Fruit fly (Drosophila melanogaster): ENCODE data around the gene Atg16.

Atg16 gene

dm6 chr3R:29798966-29799680, 35.8 kb downstream of the Atg16 start, which contains the start of the genes Rnb and Drice (continued):
- no peak for TF ChIP-seq trh (GFP tag; optimal IDR thresholded peaks at IDR 0.05)
- no peak for TF ChIP-seq aop (GFP tag; IDR thresholded peaks at IDR 0.05)
- no peak for TF ChIP-seq dati (GFP tag; IDR thresholded peaks at IDR 0.05)
- TF ChIP-seq Awh (GFP tag; IDR thresholded peaks at IDR 0.05), result no peak
- peak; percentile 63 for TF ChIP-seq CG1233 (GFP tag; optimal IDR thresholded peaks at IDR 0.05)
- TF ChIP-seq Taf1 (GFP tag; IDR thresholded peaks at IDR 0.05), result peak; percentile 24; the same call in 1 of the 2 replicates
- no peak for TF ChIP-seq ERR (GFP tag; optimal IDR thresholded peaks at IDR 0.05)
- no peak for TF ChIP-seq CG10321 (GFP tag; IDR thresholded peaks at IDR 0.05)
- TF ChIP-seq pfk (GFP tag; optimal IDR thresholded peaks at IDR 0.05), result no peak
- peak; percentile 36 for TF ChIP-seq Fer1 (GFP tag; optimal IDR thresholded peaks at IDR 0.05)
- no peak for TF ChIP-seq TFAM (GFP tag; optimal IDR thresholded peaks at IDR 0.05)
- no peak for TF ChIP-seq Mes4 (GFP tag; optimal IDR thresholded peaks at IDR 0.05)
- peak; percentile 79 for TF ChIP-seq Scr (GFP tag; IDR thresholded peaks at IDR 0.05; ENCODE audit: partially characterized antibody)
- peak; percentile 53 for TF ChIP-seq E2f1 (GFP tag; IDR thresholded peaks at IDR 0.05)
- TF ChIP-seq CG4854 (GFP tag; optimal IDR thresholded peaks at IDR 0.05), result no peak
- no peak for TF ChIP-seq esg (GFP tag; conservative IDR thresholded peaks at IDR 0.05)
- TF ChIP-seq CG13775 (GFP tag; optimal IDR thresholded peaks at IDR 0.05), result no peak
- peak; percentile 40; the same call in 1 of the 2 replicates for TF ChIP-seq al (GFP tag; IDR thresholded peaks at IDR 0.05)
- TF ChIP-seq YL-1 (GFP tag; optimal IDR thresholded peaks at IDR 0.05), result peak; percentile 84
- no peak for TF ChIP-seq Hand (GFP tag; optimal IDR thresholded peaks at IDR 0.05)
- no peak for TF ChIP-seq nerfin-1 (tag; optimal IDR thresholded peaks at IDR 0.05)
- TF ChIP-seq Gsc (GFP tag; IDR thresholded peaks at IDR 0.05), result no peak
- TF ChIP-seq ewg (GFP tag; optimal IDR thresholded peaks at IDR 0.05), result no peak
- TF ChIP-seq row (GFP tag; IDR thresholded peaks at IDR 0.05), result peak; percentile 90
- peak; percentile 65 for TF ChIP-seq CG17912 (GFP tag; optimal IDR thresholded peaks at IDR 0.05)
- TF ChIP-seq CG14050 (GFP tag; IDR thresholded peaks at IDR 0.05), result peak; percentile 35; the same call in 1 of the 3 replicates
- no peak for TF ChIP-seq bigmax (GFP tag; optimal IDR thresholded peaks at IDR 0.05)
- no peak for TF ChIP-seq Ets65A (GFP tag)
- TF ChIP-seq HmgZ (tag; optimal IDR thresholded peaks at IDR 0.05), result no peak
- TF ChIP-seq MESR4 (GFP tag; optimal IDR thresholded peaks at IDR 0.05), result peak; percentile 90
- no peak for TF ChIP-seq CG33213 (GFP tag; optimal IDR thresholded peaks at IDR 0.05)
- no peak for TF ChIP-seq Poxn (GFP tag; IDR thresholded peaks at IDR 0.05)
- no peak for TF ChIP-seq CG8765 (GFP tag; IDR thresholded peaks at IDR 0.05)
- TF ChIP-seq rib (GFP tag; IDR thresholded peaks at IDR 0.05), result no peak
- TF ChIP-seq cwo (GFP tag; optimal IDR thresholded peaks at IDR 0.05), result no peak
- TF ChIP-seq Ptx1 (GFP tag; IDR thresholded peaks at IDR 0.05), result peak; percentile 55
- no peak for TF ChIP-seq CG31388 (GFP tag; optimal IDR thresholded peaks at IDR 0.05)
- TF ChIP-seq gsb (GFP tag; IDR thresholded peaks at IDR 0.05), result no peak
- TF ChIP-seq ham (GFP tag; IDR thresholded peaks at IDR 0.05), result no peak
- TF ChIP-seq vfl (GFP tag; optimal IDR thresholded peaks at IDR 0.05), result no peak
- no peak for TF ChIP-seq CG18599 (GFP tag; optimal IDR thresholded peaks at IDR 0.05)
- no peak for TF ChIP-seq tio (GFP tag; optimal IDR thresholded peaks at IDR 0.05)
- TF ChIP-seq CG13424 (tag; optimal IDR thresholded peaks at IDR 0.05), result peak; percentile 60
- peak in 1 of 3 experiments; percentile 51 for TF ChIP-seq Stat92E (GFP tag; optimal IDR thresholded peaks at IDR 0.05)
- no peak for TF ChIP-seq ato (GFP tag; IDR thresholded peaks at IDR 0.05; ENCODE audit: partially characterized antibody)
- no peak for TF ChIP-seq da (GFP tag; optimal IDR thresholded peaks at IDR 0.05)
- TF ChIP-seq CG15479 (GFP tag; optimal IDR thresholded peaks at IDR 0.05), result no peak
- no peak for TF ChIP-seq peb (GFP tag; IDR thresholded peaks at IDR 0.05)
- no peak for TF ChIP-seq CG4707 (GFP tag; optimal IDR thresholded peaks at IDR 0.05)
- peak; percentile 49 for TF ChIP-seq dmrt11E (tag; optimal IDR thresholded peaks at IDR 0.05)

Data from whole organism, embryonic.